Fruit fly (Drosophila melanogaster): ENCODE measurements around the gene CG9813.

Gene CG9813

dm6 chr3R:13356960-13357359 is 22.6 kb downstream of the CG9813 start:
- TF ChIP-seq Ets65A (GFP tag) (peak; percentile 80), CG13424 (tag; optimal IDR thresholded peaks at IDR 0.05) (no peak), Lpt (GFP tag; optimal IDR thresholded peaks at IDR 0.05) (no peak), scrt (GFP tag; optimal IDR thresholded peaks at IDR 0.05) (peak; percentile 70), hb (GFP tag; IDR thresholded peaks at IDR 0.05; ENCODE audit: partially characterized antibody) (no peak), rib (GFP tag; IDR thresholded peaks at IDR 0.05) (no peak), NFAT (GFP tag; IDR thresholded peaks at IDR 0.05) (no peak), CG31365 (tag; optimal IDR thresholded peaks at IDR 0.05) (no peak), CG2678 (tag; optimal IDR thresholded peaks at IDR 0.05) (no peak), dm (GFP tag; optimal IDR thresholded peaks at IDR 0.05) (no peak), Fer1 (GFP tag; optimal IDR thresholded peaks at IDR 0.05) (no peak), CG5245 (GFP tag; optimal IDR thresholded peaks at IDR 0.05) (no peak), unpg (GFP tag; optimal IDR thresholded peaks at IDR 0.05) (no peak), zfh2 (GFP tag; optimal IDR thresholded peaks at IDR 0.05) (no peak), CG7372 (GFP tag; IDR thresholded peaks at IDR 0.05) (no peak), Myb (GFP tag; optimal IDR thresholded peaks at IDR 0.05) (no peak), CG11723 (GFP tag; optimal IDR thresholded peaks at IDR 0.05) (no peak), CoRest (tag; optimal IDR thresholded peaks at IDR 0.05) (no peak), row (GFP tag; IDR thresholded peaks at IDR 0.05) (no peak), CG32772 (GFP tag; IDR thresholded peaks at IDR 0.05) (no peak), CG3065 (GFP tag; optimal IDR thresholded peaks at IDR 0.05) (no peak), ash1 (GFP tag; optimal IDR thresholded peaks at IDR 0.05) (no peak), abd-A (tag; optimal IDR thresholded peaks at IDR 0.05) (peak; percentile 34)

- TF ChIP-seq bab2 (GFP tag; optimal IDR thresholded peaks at IDR 0.05) (no peak), ci (GFP tag; IDR thresholded peaks at IDR 0.05) (no peak), Usf (GFP tag; optimal IDR thresholded peaks at IDR 0.05) (no peak), insv (GFP tag; optimal IDR thresholded peaks at IDR 0.05) (no peak), CHES-1-like (GFP tag; optimal IDR thresholded peaks at IDR 0.05) (no peak), Oaz (GFP tag; IDR thresholded peaks at IDR 0.05) (no peak), CG2712 (tag; optimal IDR thresholded peaks at IDR 0.05) (no peak), fd64A (GFP tag; optimal IDR thresholded peaks at IDR 0.05) (no peak), ATbp (GFP tag; optimal IDR thresholded peaks at IDR 0.05) (no peak), ara (GFP tag; IDR thresholded peaks at IDR 0.05) (no peak), CG6254 (GFP tag; optimal IDR thresholded peaks at IDR 0.05) (no peak), CG8944 (GFP tag; optimal IDR thresholded peaks at IDR 0.05) (no peak), croc (GFP tag; conservative IDR thresholded peaks at IDR 0.05) (no peak), dpn (GFP tag; optimal IDR thresholded peaks at IDR 0.05) (no peak), B-H2 (GFP tag; optimal IDR thresholded peaks at IDR 0.05) (no peak)
Measured at dm6 chr3R:13353373-13353772, 26.2 kb downstream of the CG9813 start, which contains the start of gene mthl12. TSS of gene mthl12 (plus strand) at chr3R:13353673.

dm6 chr3R:13338030-13338429 is 41.5 kb downstream of the CG9813 start, which contains the start of gene PK2-R1:
TSS of gene PK2-R1 (plus strand) at chr3R:13338330.
- TF ChIP-seq tna (GFP tag; IDR thresholded peaks at IDR 0.05; ENCODE audit: partially characterized antibody) (no peak), hb (GFP tag; IDR thresholded peaks at IDR 0.05; ENCODE audit: partially characterized antibody) (no peak), dpn (GFP tag; optimal IDR thresholded peaks at IDR 0.05) (no peak), dati (GFP tag; IDR thresholded peaks at IDR 0.05) (no peak), CG5180 (GFP tag; optimal IDR thresholded peaks at IDR 0.05) (no peak), Dref (GFP tag; IDR thresholded peaks at IDR 0.05) (no peak)
